Fruit fly (Drosophila melanogaster) whole organism, wandering third instar larva: ENCODE data around the gene pum.
A peak's percentile ranks its signal among the peaks of the same experiment; 100 is the strongest.

Experiments used
- Abd-B ChIP-seq: fragments of >200 bp; optimal IDR thresholded peaks from 2 replicates; lab custom pipeline; 2017; ENCODE audit warnings: missing biosample characterization, missing genetic modification characterization
- CG9705 ChIP-seq: fragments of 200-800 bp; sonication (Bioruptor generic); optimal IDR thresholded peaks from 2 replicates; lab custom pipeline; 2018; ENCODE audit warnings: missing biosample characterization, mild to moderate bottlenecking, missing genetic modification characterization
- CrebA ChIP-seq: fragments of 200-800 bp; sonication (Bioruptor generic); optimal IDR thresholded peaks from 2 replicates; lab custom pipeline; 2016; ENCODE audit warnings: missing biosample characterization, mild to moderate bottlenecking, missing genetic modification characterization, borderline replicate concordance
- Dfd ChIP-seq: fragments of >200 bp; optimal IDR thresholded peaks from 2 replicates; lab custom pipeline; 2017; ENCODE audit warnings: missing biosample characterization, missing genetic modification characterization
- Dif ChIP-seq: fragments of 200-275, 200-300 bp; sonication (Bioruptor generic); optimal IDR thresholded peaks from 2 replicates; lab custom pipeline; 2018; ENCODE audit warnings: missing biosample characterization, missing genetic modification characterization; ENCODE audit not compliant: partially characterized antibody
- GATAd ChIP-seq: sonication (Bioruptor generic); optimal IDR thresholded peaks from 2 replicates; lab custom pipeline; 2016; ENCODE audit warnings: missing biosample characterization, missing genetic modification characterization
- HLH106 ChIP-seq: fragments of 200-800 bp; optimal IDR thresholded peaks from 3 replicates; lab custom pipeline; 2019; ENCODE audit warnings: missing biosample characterization, mild to moderate bottlenecking, missing genetic modification characterization, moderate library complexity
- Hr78 ChIP-seq: fragments of >200 bp; optimal IDR thresholded peaks from 2 replicates; lab custom pipeline; 2017; ENCODE audit warnings: missing biosample characterization, missing genetic modification characterization
- Hr83 ChIP-seq: fragments of 200-300 bp; sonication (Bioruptor generic); optimal IDR thresholded peaks from 2 replicates; lab custom pipeline; 2016; ENCODE audit warnings: missing biosample characterization, mild to moderate bottlenecking, missing genetic modification characterization, moderate library complexity; ENCODE audit not compliant: poor library complexity, severe bottlenecking
- Jra ChIP-seq: sonication (Bioruptor generic); optimal IDR thresholded peaks from 2 replicates; lab custom pipeline; 2016; ENCODE audit warnings: missing biosample characterization, missing genetic modification characterization
- N ChIP-seq: fragments of >200 bp; optimal IDR thresholded peaks from 2 replicates; lab custom pipeline; 2018; ENCODE audit warnings: missing biosample characterization, missing external identifiers, missing genetic modification characterization
- Rel ChIP-seq, 2 experiments: fragments of 200-800 bp; sonication (Bioruptor generic) in 1 of 2; optimal IDR thresholded peaks; 2 replicates in 1 of 2; 3 replicates in 1 of 2; lab custom pipeline; 2016 to 2019; ENCODE audit warnings: mild to moderate bottlenecking in 2 of 2, missing biosample characterization in 2 of 2, missing genetic modification characterization in 2 of 2, moderate library complexity in 1 of 2
- Sp1 ChIP-seq: fragments of 200-800 bp; sonication (Bioruptor generic); optimal IDR thresholded peaks from 3 replicates; lab custom pipeline; 2019; ENCODE audit warnings: missing biosample characterization, mild to moderate bottlenecking, missing genetic modification characterization, moderate library complexity
- Vsx2 ChIP-seq: fragments of 200-300, 225-300 bp; sonication (Bioruptor generic); optimal IDR thresholded peaks from 2 replicates; lab custom pipeline; 2018; ENCODE audit warnings: missing biosample characterization, missing genetic modification characterization; ENCODE audit not compliant: partially characterized antibody
- br ChIP-seq: fragments of 200-800 bp; sonication (Bioruptor generic); optimal IDR thresholded peaks from 2 replicates; lab custom pipeline; 2016; ENCODE audit warnings: missing biosample characterization, missing genetic modification characterization
- brk ChIP-seq: fragments of 200-800 bp; sonication (Bioruptor generic); optimal IDR thresholded peaks from 2 replicates; lab custom pipeline; 2016; ENCODE audit warnings: missing biosample characterization, mild to moderate bottlenecking, missing genetic modification characterization
- dl ChIP-seq, 2 experiments: fragments of 175-275, 200-275 bp in 1 of 2; fragments of 200-275 bp in 1 of 2; sonication (Bioruptor generic); optimal IDR thresholded peaks; lab custom pipeline; 2018; ENCODE audit warnings: mild to moderate bottlenecking in 2 of 2, missing biosample characterization in 2 of 2, missing genetic modification characterization in 2 of 2, moderate library complexity in 2 of 2; ENCODE audit not compliant: partially characterized antibody in 2 of 2, insufficient read depth in 1 of 2
- ey ChIP-seq: fragments of 200-800 bp; sonication (Bioruptor generic); optimal IDR thresholded peaks from 2 replicates; lab custom pipeline; 2016; ENCODE audit warnings: missing biosample characterization, missing genetic modification characterization
- foxo ChIP-seq, 2 experiments: fragments of 200-800 bp; sonication (Bioruptor generic); optimal IDR thresholded peaks; 2 replicates in 1 of 2; 3 replicates in 1 of 2; lab custom pipeline; 2016 to 2017; ENCODE audit warnings: missing biosample characterization in 2 of 2, missing genetic modification characterization in 2 of 2
- fru ChIP-seq: fragments of 200-800 bp; sonication (Bioruptor generic); optimal IDR thresholded peaks from 3 replicates; lab custom pipeline; 2016; ENCODE audit warnings: missing biosample characterization, mild to moderate bottlenecking, missing genetic modification characterization
- h ChIP-seq: fragments of 200-800 bp; sonication (Bioruptor generic); optimal IDR thresholded peaks from 3 replicates; lab custom pipeline; 2016; ENCODE audit warnings: missing biosample characterization, mild to moderate bottlenecking, missing genetic modification characterization
- jim ChIP-seq: fragments of 175-275, 200-325 bp; sonication (Bioruptor generic); optimal IDR thresholded peaks from 2 replicates; lab custom pipeline; 2016; ENCODE audit warnings: missing biosample characterization, mild to moderate bottlenecking, missing genetic modification characterization
- lola ChIP-seq: fragments of >200 bp; optimal IDR thresholded peaks from 2 replicates; lab custom pipeline; 2017; ENCODE audit warnings: missing biosample characterization, missing genetic modification characterization
- pan ChIP-seq: fragments of >200 bp; optimal IDR thresholded peaks from 2 replicates; lab custom pipeline; 2017
- psq ChIP-seq: fragments of 200-800 bp; sonication (Bioruptor generic); optimal IDR thresholded peaks from 3 replicates; lab custom pipeline; 2017; ENCODE audit warnings: missing biosample characterization, mild to moderate bottlenecking, missing genetic modification characterization, moderate library complexity
- sage ChIP-seq: fragments of 200-800 bp; sonication (Bioruptor generic); optimal IDR thresholded peaks from 2 replicates; lab custom pipeline; 2016; ENCODE audit warnings: missing biosample characterization, mild to moderate bottlenecking, missing genetic modification characterization
- tai ChIP-seq: sonication (Bioruptor generic); optimal IDR thresholded peaks from 2 replicates; lab custom pipeline; 2016; ENCODE audit warnings: missing biosample characterization, missing genetic modification characterization
- usp ChIP-seq: fragments of >200 bp; optimal IDR thresholded peaks from 2 replicates; lab custom pipeline; 2017; ENCODE audit warnings: missing biosample characterization, missing genetic modification characterization

pum gene

dm6 chr3R:9177217-9177616 lies 60.3 kb downstream of the pum start, which contains the start of gene CG11997:
TSS of gene CG11997 (plus strand) at chr3R:9177517.
- TF ChIP-seq CG9705 (GFP tag; lab: Kevin White, UChicago): no peak
- no peak for TF ChIP-seq fru (GFP tag; lab: Kevin White, UChicago)
- TF ChIP-seq Dfd: no peak
- TF ChIP-seq Hr83 (GFP tag; lab: Kevin White, UChicago): no peak

- TF ChIP-seq N (GFP tag; lab: Kevin White, UChicago) (no peak), Jra (GFP tag; lab: Kevin White, UChicago) (no peak), CG9705 (GFP tag; lab: Kevin White, UChicago) (no peak), fru (GFP tag; lab: Kevin White, UChicago) (no peak), Rel (GFP tag; optimal IDR thresholded peaks at IDR 0.05; lab: Kevin White, UChicago) (no peak), Rel (tag; optimal IDR thresholded peaks at IDR 0.05; lab: Kevin White, UChicago) (no peak), br (GFP tag; lab: Kevin White, UChicago) (no peak), Hr78 (GFP tag; lab: Kevin White, UChicago) (no peak), ey (no peak), usp (GFP tag; lab: Kevin White, UChicago) (no peak), h (GFP tag; lab: Kevin White, UChicago) (no peak), tai (GFP tag; lab: Kevin White, UChicago) (no peak)
Measured at dm6 chr3R:9174769-9175168, 62.7 kb downstream of the pum start.

- TF ChIP-seq CrebA (GFP tag; lab: Kevin White, UChicago) (no peak), Hr83 (GFP tag; lab: Kevin White, UChicago) (no peak)
Measured at dm6 chr3R:9171237-9171636, 66.2 kb downstream of the pum start.

dm6 chr3R:9168012-9168411 lies 69.5 kb downstream of the pum start:
- TF ChIP-seq lola (GFP tag; lab: Kevin White, UChicago) (no peak), GATAd (GFP tag; lab: Kevin White, UChicago) (no peak), sage (no peak), h (GFP tag; lab: Kevin White, UChicago) (no peak), CrebA (GFP tag; lab: Kevin White, UChicago) (no peak), dl (GFP tag; optimal IDR thresholded peaks at IDR 0.05; lab: Kevin White, UChicago; ENCODE audit: insufficient read depth in 1 of 2, partially characterized antibody in 2 of 2) (no peak), Dfd (no peak), CG9705 (GFP tag; lab: Kevin White, UChicago) (no peak), jim (GFP tag; lab: Kevin White, UChicago) (no peak), usp (GFP tag; lab: Kevin White, UChicago) (no peak), Dif (GFP tag; lab: Kevin White, UChicago) (no peak), brk (GFP tag; lab: Kevin White, UChicago) (no peak), pan (no peak), foxo (GFP tag; optimal IDR thresholded peaks at IDR 0.05; lab: Kevin White, UChicago) (no peak), N (GFP tag; lab: Kevin White, UChicago) (no peak), ey (no peak), Vsx2 (no peak)

dm6 chr3R:9160394-9160793 lies 77.1 kb downstream of the pum start:
- TF ChIP-seq Rel (GFP tag; optimal IDR thresholded peaks at IDR 0.05; lab: Kevin White, UChicago) (no peak), Rel (tag; optimal IDR thresholded peaks at IDR 0.05; lab: Kevin White, UChicago) (peak; percentile 29), Dif (GFP tag; lab: Kevin White, UChicago) (peak; percentile 50), ey (no peak), Abd-B (GFP tag; lab: Kevin White, UChicago) (no peak), psq (no peak), Vsx2 (peak; percentile 67)

- TF ChIP-seq foxo (GFP tag; optimal IDR thresholded peaks at IDR 0.05; lab: Kevin White, UChicago) (peak in 1 of 2 experiments; percentile 44), Jra (GFP tag; lab: Kevin White, UChicago) (no peak), Sp1 (GFP tag; lab: Kevin White, UChicago) (peak; percentile 51), HLH106 (tag; lab: Kevin White, UChicago) (peak; percentile 49)
Measured at dm6 chr3R:9159756-9160383, 77.6 kb downstream of the pum start.
